Fruit fly (Drosophila melanogaster) whole organism, prepupa: ENCODE results near the gene CG10561.

Experiments
- CG1621 ChIP-seq: fragments of 200-800 bp; sonication (Bioruptor generic); optimal IDR thresholded peaks from 3 replicates; lab custom pipeline; 2018; ENCODE audit warnings: missing biosample characterization, mild to moderate bottlenecking, missing genetic modification characterization
- CG32006 ChIP-seq: fragments of 200-800 bp; sonication (Bioruptor generic); optimal IDR thresholded peaks from 3 replicates; lab custom pipeline; 2017; ENCODE audit warnings: missing biosample characterization, mild to moderate bottlenecking, missing genetic modification characterization
- CG34406 ChIP-seq: fragments of 200-800 bp; sonication (Bioruptor generic); optimal IDR thresholded peaks from 3 replicates; lab custom pipeline; 2016; ENCODE audit warnings: missing biosample characterization, missing genetic modification characterization
- CG6808 ChIP-seq: fragments of 200-800 bp; sonication (Bioruptor generic); optimal IDR thresholded peaks from 3 replicates; lab custom pipeline; 2017; ENCODE audit warnings: missing biosample characterization, missing genetic modification characterization, mild to moderate bottlenecking, moderate library complexity, missing genetic modification reagents
- CG8119 ChIP-seq: fragments of 200-800 bp; sonication (Bioruptor generic); IDR thresholded peaks from 3 replicates; pipeline ENCODE4 v1.3.6; 2022; ENCODE audit warnings: missing biosample characterization, missing genetic modification characterization
- CG9139 ChIP-seq: fragments of 200-800 bp; sonication (Bioruptor generic); optimal IDR thresholded peaks from 3 replicates; lab custom pipeline; 2017; ENCODE audit warnings: missing biosample characterization, mild to moderate bottlenecking, missing genetic modification characterization
- Eip75B ChIP-seq: fragments of 200-800 bp; sonication (Bioruptor generic); optimal IDR thresholded peaks from 3 replicates; lab custom pipeline; 2016; ENCODE audit warnings: missing biosample characterization, missing genetic modification characterization
- Eip78C ChIP-seq: fragments of 200-800 bp; sonication (Bioruptor generic); peaks from one replicate; lab custom pipeline; 2016; ENCODE audit warnings: missing biosample characterization, missing genetic modification characterization
- OdsH ChIP-seq: fragments of 200-800 bp; sonication (Bioruptor generic); optimal IDR thresholded peaks from 3 replicates; lab custom pipeline; 2016; ENCODE audit warnings: missing biosample characterization, missing genetic modification characterization
- Sox102F ChIP-seq: fragments of 200-800 bp; sonication (Bioruptor generic); optimal IDR thresholded peaks from 2 replicates; lab custom pipeline; 2016; ENCODE audit warnings: missing biosample characterization, mild to moderate bottlenecking, missing genetic modification characterization
- Sox14 ChIP-seq: fragments of 200-800 bp; sonication (Bioruptor generic); optimal IDR thresholded peaks from 3 replicates; lab custom pipeline; 2016; ENCODE audit warnings: missing biosample characterization, missing genetic modification characterization
- eg ChIP-seq: fragments of 200-800 bp; sonication (Bioruptor generic); IDR thresholded peaks from 3 replicates; pipeline ENCODE4 v1.3.6; 2022; ENCODE audit warnings: missing biosample characterization, missing genetic modification characterization
- fd59A ChIP-seq: fragments of 200-800 bp; sonication (Bioruptor generic); optimal IDR thresholded peaks from 2 replicates; lab custom pipeline; 2017; ENCODE audit warnings: missing biosample characterization, mild to moderate bottlenecking, missing genetic modification characterization, missing genetic modification reagents
- vri ChIP-seq: fragments of 200-800 bp; sonication (Bioruptor generic); optimal IDR thresholded peaks from 3 replicates; lab custom pipeline; 2016; ENCODE audit warnings: missing biosample characterization, mild to moderate bottlenecking, missing genetic modification characterization

DNA sequence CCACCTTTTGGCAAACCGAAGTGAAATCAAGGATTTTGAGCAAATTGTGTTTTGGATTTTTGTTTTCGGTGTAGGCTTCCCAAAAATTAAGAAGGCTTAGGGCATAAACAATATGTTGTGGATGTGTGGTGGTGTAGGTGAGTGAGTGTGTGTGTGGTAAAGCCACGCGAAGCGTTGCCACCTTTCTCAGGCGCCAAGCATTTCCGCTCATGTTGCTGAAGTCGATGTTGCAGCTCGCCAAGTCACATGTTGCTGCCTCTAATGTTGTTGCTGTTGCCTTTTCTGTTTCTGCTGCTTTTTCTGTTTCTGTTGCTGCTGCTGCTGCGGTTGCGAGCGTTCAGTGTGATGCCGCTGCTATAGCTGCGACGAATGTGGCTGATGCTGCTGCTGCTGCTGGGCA, 34.5 kb upstream of the CG10561 start:
- TF ChIP-seq fd59A: no peak
- no peak for TF ChIP-seq Eip78C (GFP tag; lab: Kevin White, UChicago)
- TF ChIP-seq CG6808 (GFP tag; lab: Kevin White, UChicago): no peak
- TF ChIP-seq Eip75B (GFP tag; lab: Kevin White, UChicago): no peak
- TF ChIP-seq CG1621 (tag; lab: Kevin White, UChicago): no peak
- no peak for TF ChIP-seq eg
- TF ChIP-seq vri: no peak
- TF ChIP-seq CG32006 (GFP tag; lab: Kevin White, UChicago): no peak
- TF ChIP-seq OdsH (GFP tag; lab: Kevin White, UChicago): no peak
- no peak for TF ChIP-seq CG34406 (GFP tag; lab: Kevin White, UChicago)
- no peak for TF ChIP-seq Sox102F (GFP tag; lab: Kevin White, UChicago)
- TF ChIP-seq Sox14 (GFP tag; lab: Kevin White, UChicago): no peak
- no peak for TF ChIP-seq CG8119 (GFP tag; lab: Robert Waterston, UW)
- no peak for TF ChIP-seq CG9139 (GFP tag; lab: Kevin White, UChicago)
